Worm (Caenorhabditis elegans) whole organism, midembryonic: ENCODE measurements around the gene mtcu-2.
"Not testable (repeated sequence)": the region's sequence is repeated elsewhere in the genome, so short reads cannot be mapped to it uniquely, and the experiment has no call there.

Source experiments
- T22C8.4 ChIP-seq: fragments of 200-800 bp; sonication (Bioruptor generic); IDR thresholded peaks from 2 replicates; pipeline ENCODE4 v1.3.6; 2022; ENCODE audit warnings: missing genetic modification characterization, missing compliant biosample characterization
- cog-1 ChIP-seq: sonication (generic microtip); optimal IDR thresholded peaks from 2 replicates; lab custom pipeline; 2016; ENCODE audit warnings: missing genetic modification characterization, missing compliant biosample characterization
- flt-1 ChIP-seq: fragments of 200-800 bp; sonication (Bioruptor generic); IDR thresholded peaks from 2 replicates; pipeline ENCODE4 v1.3.6; 2022; ENCODE audit warnings: missing genetic modification characterization, missing compliant biosample characterization
- klf-2 ChIP-seq: fragments of 200-800 bp; sonication (Bioruptor generic); conservative IDR thresholded peaks from 2 replicates; pipeline ENCODE4 v1.3.6; 2022; ENCODE audit warnings: missing genetic modification reagents, missing genetic modification characterization, missing compliant biosample characterization
- med-1 ChIP-seq: sonication (generic microtip); optimal IDR thresholded peaks from 2 replicates; lab custom pipeline; 2017; ENCODE audit warnings: missing genetic modification characterization, mild to moderate bottlenecking, missing compliant biosample characterization, antibody characterized with exemption, missing genetic modification reagents; ENCODE audit not compliant: insufficient read depth
- ref-1 ChIP-seq: fragments of 200-800 bp; sonication (Bioruptor generic); conservative IDR thresholded peaks from 2 replicates; pipeline ENCODE4 v1.3.6; 2022; ENCODE audit warnings: missing genetic modification reagents, missing genetic modification characterization, missing compliant biosample characterization
- tab-1 ChIP-seq: fragments of 200-800 bp; sonication (Bioruptor generic); IDR thresholded peaks from 2 replicates; pipeline ENCODE4 v1.3.6; 2022; ENCODE audit warnings: missing genetic modification characterization, missing compliant biosample characterization
- ztf-23 ChIP-seq: fragments of 200-800 bp; sonication (Bioruptor generic); IDR thresholded peaks from 2 replicates; pipeline ENCODE4 v1.3.6; 2022; ENCODE audit warnings: missing genetic modification reagents, missing genetic modification characterization, missing compliant biosample characterization
- ztf-29 ChIP-seq: fragments of 200-800 bp; sonication (Bioruptor generic); IDR thresholded peaks from 2 replicates; pipeline ENCODE4 v1.3.6; 2022; ENCODE audit warnings: missing genetic modification reagents, missing genetic modification characterization, missing compliant biosample characterization

The mtcu-2 gene

ce11 chrII:10021749-10022148 lies 11.3 kb downstream of the mtcu-2 start:
- TF ChIP-seq cog-1 (tag; lab: Kevin White, UChicago) (no peak), flt-1 (GFP tag; lab: Robert Waterston, UW) (no peak), ref-1 (no peak), ztf-23 (GFP tag; lab: Robert Waterston, UW) (no peak), ztf-29 (GFP tag; lab: Robert Waterston, UW) (no peak), med-1 (no peak), tab-1 (GFP tag; lab: Robert Waterston, UW) (no peak), klf-2 (no peak), T22C8.4 (no peak)

ce11 chrII:10019669-10020068 lies 13.3 kb downstream of the mtcu-2 start:
- TF ChIP-seq ref-1 (no peak), T22C8.4 (no peak)

DNA sequence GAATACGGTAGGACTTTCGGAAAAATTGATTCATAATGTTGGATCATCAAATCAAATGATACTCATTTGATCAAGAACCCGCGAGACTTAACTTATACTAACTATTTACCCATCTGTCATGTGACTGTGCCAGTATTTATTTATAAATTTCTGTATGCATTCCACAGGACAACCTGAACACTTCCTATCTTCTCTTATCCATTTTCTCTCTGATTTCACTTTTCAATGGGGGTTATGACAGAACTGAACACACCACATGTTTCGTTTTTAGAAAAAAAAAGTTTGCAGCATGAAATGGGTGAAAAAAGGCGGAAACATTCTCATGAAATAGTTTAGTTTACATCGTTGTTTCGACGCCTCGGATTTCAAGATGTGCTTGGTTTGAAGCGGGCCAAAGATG lies 15.5 kb downstream of the mtcu-2 start:
- TF ChIP-seq T22C8.4 (no peak), tab-1 (GFP tag; lab: Robert Waterston, UW) (no peak), ztf-23 (GFP tag; lab: Robert Waterston, UW) (no peak), ref-1 (no peak), flt-1 (GFP tag; lab: Robert Waterston, UW) (no peak), ztf-29 (GFP tag; lab: Robert Waterston, UW) (no peak), klf-2 (no peak), cog-1 (tag; lab: Kevin White, UChicago) (no peak), med-1 (no peak)

- no peak for TF ChIP-seq ztf-29 (GFP tag; lab: Robert Waterston, UW)
- TF ChIP-seq klf-2, result no peak
- no peak for TF ChIP-seq flt-1 (GFP tag; lab: Robert Waterston, UW)
Observed at ce11 chrII:10016013-10016412, 17.0 kb downstream of the mtcu-2 start, which contains the start of gene lec-2. lec-2 (minus strand) TSS chrII:10016183.

ce11 chrII:10014384-10014783 lies 18.6 kb downstream of the mtcu-2 start:
- TF ChIP-seq T22C8.4 (no peak), med-1 (no peak), flt-1 (GFP tag; lab: Robert Waterston, UW) (no peak), ref-1 (no peak), ztf-23 (GFP tag; lab: Robert Waterston, UW) (no peak), klf-2 (no peak), cog-1 (tag; lab: Kevin White, UChicago) (no peak), ztf-29 (GFP tag; lab: Robert Waterston, UW) (no peak), tab-1 (GFP tag; lab: Robert Waterston, UW) (no peak)

DNA sequence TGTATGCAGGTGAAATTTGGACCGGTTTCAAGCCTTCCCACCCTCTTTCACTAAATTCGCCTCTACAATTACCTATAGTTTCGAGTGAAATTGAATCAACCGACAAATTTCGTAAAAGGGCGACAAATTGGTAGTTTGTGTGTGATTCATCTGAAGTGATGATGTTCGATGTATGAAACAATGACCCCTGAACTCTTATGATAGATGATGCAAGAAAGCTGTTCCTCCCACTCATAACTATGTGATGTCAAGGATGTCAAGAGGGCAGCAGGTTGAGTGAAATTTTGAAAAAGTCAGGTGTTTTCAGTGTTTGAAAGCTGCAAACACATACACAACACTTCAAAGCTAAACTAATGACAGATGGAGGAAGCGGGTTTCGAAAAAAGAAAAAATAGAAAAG lies 20.5 kb downstream of the mtcu-2 start:
- TF ChIP-seq ref-1 (no peak), ztf-23 (GFP tag; lab: Robert Waterston, UW) (no peak), klf-2 (no peak), tab-1 (GFP tag; lab: Robert Waterston, UW) (no peak), med-1 (no peak), T22C8.4 (no peak), cog-1 (tag; lab: Kevin White, UChicago) (no peak), ztf-29 (GFP tag; lab: Robert Waterston, UW) (no peak), flt-1 (GFP tag; lab: Robert Waterston, UW) (no peak)

ce11 chrII:10011733-10012132 lies 21.3 kb downstream of the mtcu-2 start:
- no peak for TF ChIP-seq med-1
- TF ChIP-seq cog-1 (tag; lab: Kevin White, UChicago), result no peak

DNA sequence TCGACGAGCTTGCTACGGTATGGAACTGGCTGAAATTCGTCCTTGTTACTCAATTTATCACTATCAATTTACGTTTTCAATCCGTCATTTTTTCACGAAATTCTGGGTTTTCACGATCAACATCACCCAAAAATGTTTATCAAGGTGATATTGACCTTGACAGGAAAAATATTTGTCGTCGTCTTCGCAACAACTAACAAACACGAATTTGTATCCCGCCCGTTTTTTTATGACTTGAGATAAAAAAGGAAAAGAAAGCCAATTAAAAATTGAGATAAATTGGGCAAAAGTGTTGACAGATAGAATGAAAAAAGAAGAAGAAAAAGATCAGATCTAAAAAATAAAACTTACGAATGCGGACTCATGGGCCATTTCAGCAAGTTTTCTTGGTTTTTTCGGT lies 22.1 kb downstream of the mtcu-2 start:
- TF ChIP-seq tab-1 (GFP tag; lab: Robert Waterston, UW) (no peak), flt-1 (GFP tag; lab: Robert Waterston, UW) (no peak), ztf-29 (GFP tag; lab: Robert Waterston, UW) (no peak), ref-1 (no peak), med-1 (no peak), ztf-23 (GFP tag; lab: Robert Waterston, UW) (no peak), cog-1 (tag; lab: Kevin White, UChicago) (no peak), T22C8.4 (no peak), klf-2 (no peak)

ce11 chrII:10008552-10008951 lies 24.5 kb downstream of the mtcu-2 start:
- no peak for TF ChIP-seq ztf-29 (GFP tag; lab: Robert Waterston, UW)
- no peak for TF ChIP-seq ref-1
- TF ChIP-seq cog-1 (tag; lab: Kevin White, UChicago), result no peak
- TF ChIP-seq ztf-23 (GFP tag; lab: Robert Waterston, UW), result no peak
- no peak for TF ChIP-seq T22C8.4
- no peak for TF ChIP-seq med-1

DNA sequence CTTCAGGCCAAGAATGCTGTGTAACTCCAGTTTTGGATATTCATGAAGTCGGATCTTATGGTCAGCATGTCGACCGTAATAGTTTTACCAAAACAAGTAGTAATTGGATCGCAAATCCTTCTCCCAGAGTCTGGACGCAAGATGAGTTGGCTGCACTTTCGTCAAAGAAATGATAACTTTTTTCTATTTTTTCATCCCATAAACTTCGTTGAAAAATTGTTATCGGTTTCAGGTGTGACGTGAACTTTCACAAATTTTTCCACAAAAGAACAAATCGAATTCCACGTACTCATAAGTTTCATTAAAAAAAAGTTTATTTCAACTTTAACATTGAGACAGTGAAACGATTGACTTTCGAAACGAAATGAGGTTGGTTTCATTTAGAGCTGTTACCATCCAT lies 25.1 kb downstream of the mtcu-2 start, which contains the start of gene ZK892.5:
Gene ZK892.5, plus strand, starts transcription at position 301 of the 400 bp plus-strand sequence.
- TF ChIP-seq tab-1 (GFP tag; lab: Robert Waterston, UW) (no peak), cog-1 (tag; lab: Kevin White, UChicago) (no peak), med-1 (no peak), klf-2 (no peak), ztf-29 (GFP tag; lab: Robert Waterston, UW) (no peak), ztf-23 (GFP tag; lab: Robert Waterston, UW) (no peak), T22C8.4 (no peak), flt-1 (GFP tag; lab: Robert Waterston, UW) (no peak), ref-1 (no peak)

- not testable (repeated sequence) for TF ChIP-seq T22C8.4; med-1; ztf-29 (GFP tag; lab: Robert Waterston, UW)
Observed at ce11 chrII:10006266-10006665, 26.7 kb downstream of the mtcu-2 start, which contains the start of gene ZK892.4. ZK892.4 (plus strand) TSS chrII:10006566.

ce11 chrII:10001546-10001945 lies 31.5 kb downstream of the mtcu-2 start, which contains the start of gene ZK892.3:
ZK892.3 (plus strand) TSS chrII:10001846.
- TF ChIP-seq flt-1 (GFP tag; lab: Robert Waterston, UW) (no peak), T22C8.4 (no peak), ztf-23 (GFP tag; lab: Robert Waterston, UW) (no peak), cog-1 (tag; lab: Kevin White, UChicago) (no peak), klf-2 (no peak), tab-1 (GFP tag; lab: Robert Waterston, UW) (no peak), ref-1 (no peak), ztf-29 (GFP tag; lab: Robert Waterston, UW) (no peak), med-1 (no peak)
